Fruit fly (Drosophila melanogaster) whole organism, embryonic: Measurements from ENCODE around the gene lectin-37Da.

Source experiments
- Aef1 ChIP-seq: fragments of 200-800 bp; sonication (Bioruptor generic); IDR thresholded peaks from 3 replicates; pipeline ENCODE4 v1.3.6; 2022; ENCODE audit warnings: missing biosample characterization, missing genetic modification characterization
- BEAF-32 ChIP-seq: fragments of 200-800 bp; sonication (Bioruptor generic); optimal IDR thresholded peaks from 3 replicates; lab custom pipeline; 2017; ENCODE audit warnings: missing biosample characterization, missing genetic modification characterization, mild to moderate bottlenecking, moderate library complexity, missing genetic modification reagents
- CG10147 ChIP-seq: fragments of 200-800 bp; sonication (Bioruptor generic); optimal IDR thresholded peaks from 2 replicates; lab custom pipeline; 2019; ENCODE audit warnings: missing biosample characterization, mild to moderate bottlenecking, missing genetic modification characterization, moderate library complexity
- CG1024 ChIP-seq: fragments of 200-800 bp; sonication (Bioruptor generic); IDR thresholded peaks from 2 replicates; pipeline ENCODE4 v1.3.6; 2022; ENCODE audit warnings: missing biosample characterization, missing genetic modification characterization
- CG10267 ChIP-seq: fragments of 200-800 bp; sonication (Bioruptor generic); optimal IDR thresholded peaks from 2 replicates; lab custom pipeline; 2018; ENCODE audit warnings: missing biosample characterization, mild to moderate bottlenecking, missing genetic modification characterization, moderate library complexity
- CG11723 ChIP-seq: fragments of 200-800 bp; sonication (Bioruptor generic); optimal IDR thresholded peaks from 2 replicates; lab custom pipeline; 2017; ENCODE audit warnings: missing biosample characterization, mild to moderate bottlenecking, missing genetic modification characterization
- CG14441 ChIP-seq: fragments of 200-800 bp; sonication (Bioruptor generic); IDR thresholded peaks from 2 replicates; pipeline ENCODE4 v1.3.6; 2022; ENCODE audit warnings: missing biosample characterization, missing genetic modification characterization
- CG15514 ChIP-seq: fragments of 200-800 bp; sonication (Bioruptor generic); optimal IDR thresholded peaks from 3 replicates; lab custom pipeline; 2017; ENCODE audit warnings: missing biosample characterization, missing genetic modification characterization, mild to moderate bottlenecking, moderate library complexity, missing genetic modification reagents
- CG17186 ChIP-seq: fragments of 200-800 bp; sonication (Bioruptor generic); optimal IDR thresholded peaks from 3 replicates; lab custom pipeline; 2017; ENCODE audit warnings: missing biosample characterization, missing genetic modification reagents, missing genetic modification characterization
- CG3281 ChIP-seq: fragments of 200-800 bp; sonication (Bioruptor generic); optimal IDR thresholded peaks from 3 replicates; lab custom pipeline; 2017; ENCODE audit warnings: missing biosample characterization, mild to moderate bottlenecking, missing genetic modification characterization
- CG33557 ChIP-seq: fragments of 200-800 bp; sonication (Bioruptor generic); optimal IDR thresholded peaks from 2 replicates; lab custom pipeline; 2019; ENCODE audit warnings: missing biosample characterization, mild to moderate bottlenecking, missing genetic modification characterization, moderate library complexity
- CG34422 ChIP-seq: fragments of 200-800 bp; sonication (Bioruptor generic); IDR thresholded peaks from 3 replicates; pipeline ENCODE4 v1.3.6; 2022; ENCODE audit warnings: missing biosample characterization, missing genetic modification characterization
- CG43689 ChIP-seq: fragments of 200-800 bp; sonication (Bioruptor generic); IDR thresholded peaks from 2 replicates; pipeline ENCODE4 v1.3.6; 2022; ENCODE audit warnings: missing biosample characterization, missing genetic modification characterization
- CG6689 ChIP-seq: fragments of 200-800 bp; sonication (Bioruptor generic); IDR thresholded peaks from 2 replicates; pipeline ENCODE4 v1.3.6; 2022; ENCODE audit warnings: missing biosample characterization, missing genetic modification characterization
- CG9609 ChIP-seq: fragments of 200-800 bp; sonication (Bioruptor generic); optimal IDR thresholded peaks from 3 replicates; lab custom pipeline; 2016; ENCODE audit warnings: missing biosample characterization, missing genetic modification characterization
- Deaf1 ChIP-seq: fragments of 200-800 bp; optimal IDR thresholded peaks from 3 replicates; lab custom pipeline; 2019; ENCODE audit warnings: missing biosample characterization, mild to moderate bottlenecking, missing genetic modification characterization, moderate library complexity
- Drgx ChIP-seq: fragments of 200-800 bp; sonication (Bioruptor generic); IDR thresholded peaks from 2 replicates; pipeline ENCODE4 v1.3.6; 2022; ENCODE audit warnings: missing biosample characterization, missing genetic modification characterization
- Fer1 ChIP-seq: fragments of 200-800 bp; sonication (Bioruptor generic); optimal IDR thresholded peaks from 2 replicates; lab custom pipeline; 2017; ENCODE audit warnings: missing biosample characterization, mild to moderate bottlenecking, missing genetic modification characterization
- Gug ChIP-seq: fragments of 200-800 bp; sonication (Bioruptor generic); IDR thresholded peaks from 4 replicates; pipeline ENCODE4 v1.3.6; 2022; ENCODE audit warnings: missing biosample characterization, missing genetic modification characterization
- HLH4C ChIP-seq: fragments of 200-800 bp; sonication (Bioruptor generic); IDR thresholded peaks from 3 replicates; pipeline ENCODE4 v1.3.6; 2022; ENCODE audit warnings: missing biosample characterization, missing genetic modification characterization; ENCODE audit not compliant: partially characterized antibody
- Hey ChIP-seq: fragments of 200-800 bp; sonication (Bioruptor generic); optimal IDR thresholded peaks from 3 replicates; lab custom pipeline; 2018; ENCODE audit warnings: missing biosample characterization, mild to moderate bottlenecking, missing genetic modification characterization
- Meics ChIP-seq: fragments of 200-800 bp; sonication (Bioruptor generic); optimal IDR thresholded peaks from 2 replicates; lab custom pipeline; 2017; ENCODE audit warnings: missing biosample characterization, mild to moderate bottlenecking, missing genetic modification characterization
- Ptx1 ChIP-seq: fragments of 200-800 bp; sonication (Bioruptor generic); IDR thresholded peaks from 2 replicates; pipeline ENCODE4 v1.3.6; 2022; ENCODE audit warnings: missing biosample characterization, missing genetic modification characterization
- Rfx ChIP-seq: fragments of 200-800 bp; sonication (Bioruptor generic); IDR thresholded peaks from 2 replicates; pipeline ENCODE4 v1.3.6; 2022; ENCODE audit warnings: missing biosample characterization, missing genetic modification characterization
- ac ChIP-seq: fragments of 200-800 bp; sonication (Bioruptor generic); optimal IDR thresholded peaks from 3 replicates; lab custom pipeline; 2017; ENCODE audit warnings: missing biosample characterization, mild to moderate bottlenecking, missing genetic modification characterization
- al ChIP-seq: fragments of 200-800 bp; sonication (Bioruptor generic); IDR thresholded peaks from 2 replicates; pipeline ENCODE4 v1.3.6; 2022; ENCODE audit warnings: missing biosample characterization, missing genetic modification characterization
- cg ChIP-seq: fragments of 200-800 bp; sonication (Bioruptor generic); optimal IDR thresholded peaks from 3 replicates; lab custom pipeline; 2019; ENCODE audit warnings: missing biosample characterization, mild to moderate bottlenecking, missing genetic modification characterization, moderate library complexity
- chinmo ChIP-seq: fragments of 200-800 bp; sonication (Bioruptor generic); IDR thresholded peaks from 4 replicates; pipeline ENCODE4 v1.3.6; 2022; ENCODE audit warnings: missing biosample characterization, missing genetic modification characterization; ENCODE audit not compliant: partially characterized antibody
- ci ChIP-seq: fragments of 200-800 bp; sonication (Bioruptor generic); IDR thresholded peaks from 3 replicates; pipeline ENCODE4 v1.3.6; 2022; ENCODE audit warnings: missing biosample characterization, missing genetic modification characterization
- croc ChIP-seq: fragments of 200-800 bp; sonication (Bioruptor generic); conservative IDR thresholded peaks from 3 replicates; pipeline ENCODE4 v1.3.6; 2022; ENCODE audit warnings: missing biosample characterization, missing genetic modification characterization
- dimm ChIP-seq: fragments of 200-800 bp; sonication (Bioruptor generic); IDR thresholded peaks from 2 replicates; pipeline ENCODE4 v1.3.6; 2022; ENCODE audit warnings: missing biosample characterization, missing genetic modification characterization
- emc ChIP-seq: fragments of 200-800 bp; sonication (Bioruptor generic); optimal IDR thresholded peaks from 2 replicates; lab custom pipeline; 2016; ENCODE audit warnings: missing biosample characterization, missing genetic modification characterization
- eve ChIP-seq, 2 experiments: fragments of >200 bp; optimal IDR thresholded peaks; 2 replicates each; lab custom pipeline; 2017; ENCODE audit warnings: missing biosample characterization in 2 of 2, missing genetic modification characterization in 2 of 2
- ewg ChIP-seq: fragments of 200-800 bp; sonication (Bioruptor generic); optimal IDR thresholded peaks from 3 replicates; lab custom pipeline; 2017; ENCODE audit warnings: mild to moderate bottlenecking, missing biosample characterization, missing genetic modification reagents, missing genetic modification characterization
- grn ChIP-seq: fragments of 200-800 bp; sonication (Bioruptor generic); optimal IDR thresholded peaks from 3 replicates; lab custom pipeline; 2017; ENCODE audit warnings: missing biosample characterization, missing genetic modification characterization
- gro ChIP-seq: fragments of 200-800 bp; sonication (Bioruptor generic); optimal IDR thresholded peaks from 2 replicates; lab custom pipeline; 2016; ENCODE audit warnings: missing biosample characterization, missing genetic modification characterization
- hb ChIP-seq: fragments of 200-800 bp; sonication (Bioruptor generic); IDR thresholded peaks from 3 replicates; pipeline ENCODE4 v1.3.6; 2022; ENCODE audit warnings: missing biosample characterization, missing genetic modification characterization; ENCODE audit not compliant: partially characterized antibody
- pb ChIP-seq: fragments of 200-800 bp; sonication (Bioruptor generic); optimal IDR thresholded peaks from 3 replicates; lab custom pipeline; 2016; ENCODE audit warnings: missing biosample characterization, missing genetic modification characterization
- prd ChIP-seq, 3 experiments: fragments of >200 bp in 2 of 3; fragments of 200-800 bp in 1 of 3; sonication (Bioruptor generic) in 1 of 3; optimal IDR thresholded peaks in 2 of 3; IDR thresholded peaks in 1 of 3; 2 replicates in 2 of 3; 3 replicates in 1 of 3; pipeline versions ENCODE4 v1.3.6 to Lab custom; 2017 to 2022; ENCODE audit warnings: missing biosample characterization in 1 of 3, missing genetic modification characterization in 1 of 3
- sc ChIP-seq, 3 experiments: fragments of >200 bp in 2 of 3; fragments of 200-800 bp in 1 of 3; sonication (Bioruptor generic) in 1 of 3; optimal IDR thresholded peaks; 2 replicates in 2 of 3; 3 replicates in 1 of 3; lab custom pipeline; 2017; ENCODE audit warnings: mild to moderate bottlenecking in 1 of 3, missing biosample characterization in 1 of 3, missing genetic modification characterization in 1 of 3, missing genetic modification reagents in 1 of 3
- scrt ChIP-seq: fragments of 200-800 bp; sonication (Bioruptor generic); optimal IDR thresholded peaks from 2 replicates; lab custom pipeline; 2018; ENCODE audit warnings: missing biosample characterization, mild to moderate bottlenecking, missing genetic modification characterization, moderate library complexity
- sd ChIP-seq: fragments of 200-800 bp; sonication (Bioruptor generic); optimal IDR thresholded peaks from 3 replicates; lab custom pipeline; 2018; ENCODE audit warnings: missing biosample characterization, mild to moderate bottlenecking, missing genetic modification characterization, moderate library complexity
- shn ChIP-seq: fragments of 200-800 bp; sonication (Bioruptor generic); optimal IDR thresholded peaks from 3 replicates; lab custom pipeline; 2016; ENCODE audit warnings: missing biosample characterization, missing genetic modification characterization
- slbo ChIP-seq: fragments of 200-800 bp; sonication (Bioruptor generic); IDR thresholded peaks from 2 replicates; pipeline ENCODE4 v1.3.6; 2022; ENCODE audit warnings: missing biosample characterization, missing genetic modification characterization
- tin ChIP-seq: fragments of 200-800 bp; sonication (Bioruptor generic); optimal IDR thresholded peaks from 3 replicates; lab custom pipeline; 2016; ENCODE audit warnings: missing biosample characterization, missing genetic modification characterization
- unpg ChIP-seq: fragments of 200-800 bp; sonication (Bioruptor generic); optimal IDR thresholded peaks from 3 replicates; lab custom pipeline; 2018; ENCODE audit warnings: missing biosample characterization, mild to moderate bottlenecking, missing genetic modification characterization, moderate library complexity
- wek ChIP-seq: fragments of 200-800 bp; sonication (Bioruptor generic); optimal IDR thresholded peaks from 3 replicates; lab custom pipeline; 2018; ENCODE audit warnings: missing biosample characterization, mild to moderate bottlenecking, missing genetic modification characterization, moderate library complexity
- zf30C ChIP-seq: fragments of 200-800 bp; sonication (Bioruptor generic); optimal IDR thresholded peaks from 3 replicates; lab custom pipeline; 2018; ENCODE audit warnings: missing biosample characterization, mild to moderate bottlenecking, missing genetic modification characterization

Gene lectin-37Da

DNA sequence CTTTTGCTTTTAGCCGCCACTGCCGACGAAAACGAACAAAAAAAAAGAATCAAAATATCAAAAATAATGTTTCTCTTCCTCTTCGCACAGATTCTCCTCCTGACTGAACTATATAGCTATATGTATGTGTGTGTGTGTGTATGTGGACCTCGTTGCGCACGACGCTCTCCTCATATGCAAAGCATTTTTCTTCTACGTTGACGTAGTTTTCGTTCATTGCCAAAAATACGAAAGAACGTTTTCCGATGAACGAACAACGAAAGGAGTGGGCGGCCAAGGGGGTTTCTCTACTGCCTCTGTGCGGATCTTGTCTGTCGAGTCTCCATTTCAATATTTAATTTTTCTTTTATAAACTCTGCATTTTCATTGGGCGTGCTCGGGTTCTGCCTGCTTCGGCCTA lies 13.3 kb upstream of the lectin-37Da start (continued):
- 0 out of 4 replicates have a peak, but pooled peaks have one; percentile 29 for TF ChIP-seq chinmo (GFP tag; lab: Robert Waterston, UW)
- no peak for TF ChIP-seq Hey (tag; lab: Kevin White, UChicago)
- no peak for TF ChIP-seq zf30C (GFP tag; lab: Kevin White, UChicago)
- no peak for TF ChIP-seq CG10147
- no peak for TF ChIP-seq CG34422 (GFP tag; lab: Robert Waterston, UW)
- TF ChIP-seq scrt = no peak
- no peak for TF ChIP-seq grn (GFP tag; lab: Kevin White, UChicago)
- TF ChIP-seq gro = no peak
- TF ChIP-seq Fer1 (GFP tag; lab: Kevin White, UChicago) = no peak
- no peak for TF ChIP-seq shn (GFP tag; lab: Kevin White, UChicago)
- no peak for TF ChIP-seq hb (GFP tag; lab: Robert Waterston, UW)
- TF ChIP-seq CG17186 = no peak
- no peak for TF ChIP-seq Rfx
- TF ChIP-seq HLH4C (GFP tag; lab: Robert Waterston, UW) = no peak
- TF ChIP-seq CG15514 (GFP tag; lab: Kevin White, UChicago) = no peak
- TF ChIP-seq pb (GFP tag; lab: Kevin White, UChicago) = no peak
- no peak for TF ChIP-seq CG11723 (GFP tag; lab: Kevin White, UChicago)
- TF ChIP-seq CG3281 (GFP tag; lab: Kevin White, UChicago) = no peak
- TF ChIP-seq cg (GFP tag; lab: Kevin White, UChicago) = peak; percentile 4
- TF ChIP-seq Deaf1 (tag; lab: Kevin White, UChicago) = peak; percentile 68
- no peak for TF ChIP-seq CG1024 (GFP tag; lab: Robert Waterston, UW)
- TF ChIP-seq CG10267 (tag; lab: Kevin White, UChicago) = no peak
- no peak for TF ChIP-seq tin (GFP tag; lab: Kevin White, UChicago)
- no peak for TF ChIP-seq CG43689 (GFP tag; lab: Robert Waterston, UW)
- no peak for TF ChIP-seq CG33557
- TF ChIP-seq emc (GFP tag; lab: Kevin White, UChicago) = no peak
- TF ChIP-seq sc (optimal IDR thresholded peaks at IDR 0.05; lab: Kevin White, UChicago) = no peak
- TF ChIP-seq sc (GFP tag; optimal IDR thresholded peaks at IDR 0.05; lab: Kevin White, UChicago) = no peak
- TF ChIP-seq BEAF-32 = no peak
- peak; percentile 35 for TF ChIP-seq sd (tag; lab: Kevin White, UChicago)
- TF ChIP-seq ac (GFP tag; lab: Kevin White, UChicago) = no peak
- TF ChIP-seq ewg = no peak

dm6 chr2L:19405685-19406357 lies 12.3 kb upstream of the lectin-37Da start:
- TF ChIP-seq slbo (peak; percentile 52; the same call in 1 of the 2 replicates), CG14441 (peak; percentile 24; the same call in 1 of the 2 replicates), Rfx (0 out of 2 replicates have a peak, but pooled peaks have one; percentile 29), Drgx (no peak), Aef1 (GFP tag; lab: Robert Waterston, UW) (0 out of 3 replicates have a peak, but pooled peaks have one; percentile 17), ci (GFP tag; lab: Robert Waterston, UW) (no peak), chinmo (GFP tag; lab: Robert Waterston, UW) (0 out of 4 replicates have a peak, but pooled peaks have one; percentile 29), prd (optimal IDR thresholded peaks at IDR 0.05; lab: Kevin White, UChicago) (no peak), prd (GFP tag; IDR thresholded peaks at IDR 0.05; lab: Robert Waterston, UW) (peak; percentile 60), wek (GFP tag; lab: Kevin White, UChicago) (no peak), dimm (GFP tag; lab: Robert Waterston, UW) (no peak), unpg (GFP tag; lab: Kevin White, UChicago) (no peak), Gug (GFP tag; lab: Robert Waterston, UW) (0 out of 4 replicates have a peak, but pooled peaks have one; percentile 3), al (GFP tag; lab: Robert Waterston, UW) (peak; percentile 7; the same call in 1 of the 2 replicates), CG9609 (no peak), eve (GFP tag; optimal IDR thresholded peaks at IDR 0.05; lab: Kevin White, UChicago) (no peak), Meics (peak; percentile 14), Ptx1 (GFP tag; lab: Robert Waterston, UW) (peak; percentile 32; the same call in 1 of the 2 replicates), CG6689 (GFP tag; lab: Robert Waterston, UW) (peak; percentile 16; the same call in 1 of the 2 replicates), croc (GFP tag; lab: Robert Waterston, UW) (no peak)
